Fruit fly (Drosophila melanogaster) whole organism, pupa: ENCODE data around the gene CG4757.
A peak's percentile ranks its signal among the peaks of the same experiment; 100 is the strongest.

ENCODE experiments used
- CG10348 ChIP-seq: fragments of 200-800 bp; sonication (Bioruptor generic); IDR thresholded peaks from 2 replicates; pipeline ENCODE4 v1.3.6; 2022; ENCODE audit warnings: missing biosample characterization, missing genetic modification characterization
- CG12605 ChIP-seq: fragments of 200-800 bp; sonication (Bioruptor generic); IDR thresholded peaks from 2 replicates; pipeline ENCODE4 v1.3.6; 2022; ENCODE audit warnings: missing biosample characterization, missing genetic modification characterization
- CG13204 ChIP-seq: fragments of 200-800 bp; sonication (Bioruptor generic); optimal IDR thresholded peaks from 2 replicates; lab custom pipeline; 2018; ENCODE audit warnings: missing biosample characterization, mild to moderate bottlenecking, missing genetic modification characterization, moderate library complexity
- CG14655 ChIP-seq: fragments of 200-800 bp; sonication (Bioruptor generic); optimal IDR thresholded peaks from 3 replicates; lab custom pipeline; 2017; ENCODE audit warnings: mild to moderate bottlenecking, missing biosample characterization, missing genetic modification reagents, missing genetic modification characterization
- CG15710 ChIP-seq: fragments of 200-800 bp; sonication (Bioruptor generic); optimal IDR thresholded peaks from 2 replicates; lab custom pipeline; 2018; ENCODE audit warnings: missing biosample characterization, mild to moderate bottlenecking, missing genetic modification characterization, moderate library complexity
- CG17806 ChIP-seq: fragments of 200-800 bp; sonication (Bioruptor generic); optimal IDR thresholded peaks from 2 replicates; lab custom pipeline; 2018; ENCODE audit warnings: missing biosample characterization, mild to moderate bottlenecking, missing genetic modification characterization, moderate library complexity
- CG32121 ChIP-seq: fragments of 200-800 bp; sonication (Bioruptor generic); IDR thresholded peaks from 2 replicates; pipeline ENCODE4 v1.3.6; 2022; ENCODE audit warnings: missing biosample characterization, missing genetic modification characterization
- CG34367 ChIP-seq: fragments of 200-800 bp; sonication (Bioruptor generic); optimal IDR thresholded peaks from 2 replicates; lab custom pipeline; 2018; ENCODE audit warnings: missing biosample characterization, mild to moderate bottlenecking, missing genetic modification characterization
- CG4496 ChIP-seq: fragments of 200-800 bp; sonication (Bioruptor generic); IDR thresholded peaks from 3 replicates; pipeline ENCODE4 v1.3.6; 2022; ENCODE audit warnings: missing biosample characterization, missing genetic modification characterization
- CG8159 ChIP-seq: fragments of 200-800 bp; sonication (Bioruptor generic); optimal IDR thresholded peaks from 3 replicates; lab custom pipeline; 2018; ENCODE audit warnings: missing biosample characterization, mild to moderate bottlenecking, missing genetic modification characterization, moderate library complexity
- CG8301 ChIP-seq: fragments of 200-800 bp; sonication (Bioruptor generic); optimal IDR thresholded peaks from 2 replicates; lab custom pipeline; 2018; ENCODE audit warnings: missing biosample characterization, mild to moderate bottlenecking, missing genetic modification characterization
- CG9948 ChIP-seq: fragments of 200-800 bp; sonication (Bioruptor generic); optimal IDR thresholded peaks from 2 replicates; lab custom pipeline; 2018; ENCODE audit warnings: missing biosample characterization, mild to moderate bottlenecking, missing genetic modification characterization, moderate library complexity
- D1 ChIP-seq: fragments of 200-800 bp; sonication (Bioruptor generic); optimal IDR thresholded peaks from 2 replicates; lab custom pipeline; 2018; ENCODE audit warnings: missing biosample characterization, mild to moderate bottlenecking, missing genetic modification characterization, moderate library complexity
- EcR ChIP-seq: fragments of 200-800 bp; sonication (Bioruptor generic); optimal IDR thresholded peaks from 3 replicates; lab custom pipeline; 2019; ENCODE audit warnings: missing biosample characterization, missing genetic modification characterization, mild to moderate bottlenecking, moderate library complexity, missing genetic modification reagents
- Ets98B ChIP-seq: fragments of 200-800 bp; sonication (Bioruptor generic); IDR thresholded peaks from 2 replicates; pipeline ENCODE4 v1.3.6; 2022; ENCODE audit warnings: missing biosample characterization, missing genetic modification characterization
- Pif1A ChIP-seq: fragments of 200-800 bp; sonication (Bioruptor generic); optimal IDR thresholded peaks from 3 replicates; lab custom pipeline; 2016; ENCODE audit warnings: missing biosample characterization, missing genetic modification characterization
- Pif1B ChIP-seq: fragments of 200-800 bp; sonication (Bioruptor generic); optimal IDR thresholded peaks from 3 replicates; lab custom pipeline; 2016; ENCODE audit warnings: missing biosample characterization, missing genetic modification characterization
- Snoo ChIP-seq: fragments of 200-800 bp; sonication (Bioruptor generic); optimal IDR thresholded peaks from 3 replicates; lab custom pipeline; 2017; ENCODE audit warnings: missing biosample characterization, mild to moderate bottlenecking, missing genetic modification characterization, inconsistent platforms
- fd96Ca ChIP-seq: fragments of 200-800 bp; sonication (Bioruptor generic); IDR thresholded peaks from 3 replicates; pipeline ENCODE4 v1.3.6; 2022; ENCODE audit warnings: missing biosample characterization, missing genetic modification characterization
- gl ChIP-seq: fragments of 200-800 bp; sonication (Bioruptor generic); optimal IDR thresholded peaks from 2 replicates; lab custom pipeline; 2018; ENCODE audit warnings: missing biosample characterization, mild to moderate bottlenecking, missing genetic modification characterization
- rn ChIP-seq: fragments of 200-800 bp; sonication (Bioruptor generic); IDR thresholded peaks from 2 replicates; pipeline ENCODE4 v1.3.6; 2022; ENCODE audit warnings: missing biosample characterization, missing genetic modification characterization

CG4757 gene

dm6 chr3R:11195792-11196191 lies 34.8 kb downstream of the CG4757 start, which contains the start of gene CG18577:
TSS of gene CG18577 (plus strand) at chr3R:11196092.
- no peak for TF ChIP-seq gl (tag; lab: Kevin White, UChicago)
- TF ChIP-seq CG15710 (tag; lab: Kevin White, UChicago): no peak
- no peak for TF ChIP-seq CG12605 (GFP tag; lab: Robert Waterston, UW)
- TF ChIP-seq Pif1B (GFP tag; lab: Kevin White, UChicago): no peak
- no peak for TF ChIP-seq Ets98B (GFP tag; lab: Robert Waterston, UW)
- no peak for TF ChIP-seq Pif1A (GFP tag; lab: Kevin White, UChicago)
- no peak for TF ChIP-seq D1
- no peak for TF ChIP-seq CG8301 (tag; lab: Kevin White, UChicago)
- no peak for TF ChIP-seq Snoo (tag; lab: Kevin White, UChicago)

dm6 chr3R:11196648-11197388 lies 35.8 kb downstream of the CG4757 start:
- TF ChIP-seq rn: peak; percentile 97
- TF ChIP-seq CG4496 (GFP tag; lab: Robert Waterston, UW): peak; percentile 97
- peak; percentile 99 for TF ChIP-seq D1
- TF ChIP-seq EcR (GFP tag; lab: Kevin White, UChicago): peak; percentile 97
- TF ChIP-seq CG8301 (tag; lab: Kevin White, UChicago): peak; percentile 99
- peak; percentile 100 for TF ChIP-seq CG14655 (GFP tag; lab: Kevin White, UChicago)
- peak; percentile 99 for TF ChIP-seq Snoo (tag; lab: Kevin White, UChicago)
- peak; percentile 95 for TF ChIP-seq Ets98B (GFP tag; lab: Robert Waterston, UW)
- TF ChIP-seq CG13204 (GFP tag; lab: Kevin White, UChicago): peak; percentile 86
- TF ChIP-seq CG15710 (tag; lab: Kevin White, UChicago): peak; percentile 99
- TF ChIP-seq CG8159 (tag; lab: Kevin White, UChicago): peak; percentile 99
- TF ChIP-seq fd96Ca: no peak
- TF ChIP-seq gl (tag; lab: Kevin White, UChicago): peak; percentile 89
- peak; percentile 96 for TF ChIP-seq CG34367 (tag; lab: Kevin White, UChicago)
- peak; percentile 97 for TF ChIP-seq CG10348
- peak; percentile 44 for TF ChIP-seq Pif1A (GFP tag; lab: Kevin White, UChicago)
- TF ChIP-seq CG32121 (GFP tag; lab: Robert Waterston, UW): peak; percentile 99
- peak; percentile 94 for TF ChIP-seq CG12605 (GFP tag; lab: Robert Waterston, UW)
- peak; percentile 100 for TF ChIP-seq CG9948 (tag; lab: Kevin White, UChicago)
- TF ChIP-seq Pif1B (GFP tag; lab: Kevin White, UChicago): peak; percentile 93
- TF ChIP-seq CG17806 (tag; lab: Kevin White, UChicago): peak; percentile 98

- TF ChIP-seq fd96Ca (peak; percentile 93), Ets98B (GFP tag; lab: Robert Waterston, UW) (no peak)
- TF ChIP-seq, all 21 proteins: peak for 1
These were observed 36.3 kb downstream of the CG4757 start, which contains the start of gene cu for dm6 chr3R:11197389-11197716. TSS of gene cu (plus strand) at chr3R:11197592.

- TF ChIP-seq fd96Ca (peak; percentile 47; the same call in 1 of the 3 replicates), CG4496 (GFP tag; lab: Robert Waterston, UW) (0 out of 3 replicates have a peak, but pooled peaks have one; percentile 11), CG10348 (no peak), D1 (no peak), CG12605 (GFP tag; lab: Robert Waterston, UW) (0 out of 2 replicates have a peak, but pooled peaks have one; percentile 35), CG32121 (GFP tag; lab: Robert Waterston, UW) (0 out of 2 replicates have a peak, but pooled peaks have one; percentile 14)
These were observed 37.1 kb downstream of the CG4757 start for dm6 chr3R:11198062-11198472.

- TF ChIP-seq Snoo (tag; lab: Kevin White, UChicago) (peak; percentile 29), gl (tag; lab: Kevin White, UChicago) (no peak), Pif1A (GFP tag; lab: Kevin White, UChicago) (no peak), rn (no peak), CG32121 (GFP tag; lab: Robert Waterston, UW) (no peak), CG10348 (no peak)
These were observed 38.3 kb downstream of the CG4757 start for dm6 chr3R:11199227-11199835.

- TF ChIP-seq CG14655 (GFP tag; lab: Kevin White, UChicago) (no peak), rn (no peak), EcR (GFP tag; lab: Kevin White, UChicago) (peak; percentile 94)
These were observed 39.3 kb downstream of the CG4757 start for dm6 chr3R:11200042-11200884.
